Worm (Caenorhabditis elegans) whole organism, L1 larva: Measurements from ENCODE around the gene patr-1.
A peak's percentile ranks its signal among the peaks of the same experiment; 100 is the strongest.

ENCODE experiments used
- C34B4.2 ChIP-seq: sonication (generic microtip); optimal IDR thresholded peaks from 2 replicates; lab custom pipeline; 2017; ENCODE audit warnings: mild to moderate bottlenecking, missing genetic modification characterization, missing compliant biosample characterization
- aly-2 ChIP-seq: fragments of 150-350 bp; optimal IDR thresholded peaks from 2 replicates; lab custom pipeline; 2014; ENCODE audit warnings: missing biosample characterization, missing genetic modification characterization
- blmp-1 ChIP-seq: fragments of 150-350 bp; optimal IDR thresholded peaks from 2 replicates; lab custom pipeline; 2014; ENCODE audit warnings: missing biosample characterization, missing genetic modification characterization
- isw-1 ChIP-seq: fragments of 200-800 bp; sonication (Bioruptor generic); IDR thresholded peaks from 2 replicates; pipeline ENCODE4 v1.3.6; 2022; ENCODE audit warnings: missing genetic modification characterization, missing compliant biosample characterization
- nhr-237 ChIP-seq: fragments of 150-350 bp; optimal IDR thresholded peaks from 2 replicates; lab custom pipeline; 2014; ENCODE audit warnings: missing biosample characterization, missing genetic modification characterization
- skn-1 ChIP-seq: fragments of 150-350 bp; optimal IDR thresholded peaks from 2 replicates; lab custom pipeline; 2014; ENCODE audit warnings: missing biosample characterization, missing genetic modification characterization
- snpc-4 ChIP-seq: fragments of 150-350 bp; optimal IDR thresholded peaks from 2 replicates; lab custom pipeline; 2014; ENCODE audit warnings: missing biosample characterization, missing genetic modification characterization
- tlp-1 ChIP-seq: fragments of 150-350 bp; optimal IDR thresholded peaks from 2 replicates; lab custom pipeline; 2014; ENCODE audit warnings: missing biosample characterization, missing genetic modification characterization
- unc-98 ChIP-seq: fragments of 200-800 bp; sonication (Bioruptor generic); IDR thresholded peaks from 2 replicates; pipeline ENCODE4 v1.3.6; 2022; ENCODE audit warnings: missing genetic modification characterization, missing compliant biosample characterization

ce11 chrII:11756684-11757107 is 21.0 kb downstream of the patr-1 start:
- TF ChIP-seq blmp-1 (tag; lab: Kevin White, UChicago) = no peak
- TF ChIP-seq unc-98 (GFP tag; lab: Robert Waterston, UW) = no peak
- TF ChIP-seq snpc-4 (tag; lab: Kevin White, UChicago) = peak; percentile 55
- TF ChIP-seq aly-2 (tag; lab: Kevin White, UChicago) = peak; percentile 100
- TF ChIP-seq tlp-1 (tag; lab: Kevin White, UChicago) = no peak
- no peak for TF ChIP-seq nhr-237 (tag; lab: Kevin White, UChicago)
- no peak for TF ChIP-seq isw-1 (GFP tag; lab: Robert Waterston, UW)
- TF ChIP-seq skn-1 = peak; percentile 91
- TF ChIP-seq C34B4.2 = no peak
